Worm (Caenorhabditis elegans): Measurements from ENCODE around the gene tag-278.

The tag-278 gene

ce11 chrX:3650100-3650809, 38.8 kb downstream of the tag-278 start, which contains the start of the genes sax-1 and R11G1.2 (continued):
- no peak for TF ChIP-seq ceh-90 (tag; optimal IDR thresholded peaks at IDR 0.05)
- no peak for TF ChIP-seq grh-1 (GFP tag; IDR thresholded peaks at IDR 0.05)
- no peak for TF ChIP-seq Y116A8C.19 (tag; optimal IDR thresholded peaks at IDR 0.05; ENCODE audit: borderline replicate concordance)
- no peak for TF ChIP-seq pqm-1 (tag; optimal IDR thresholded peaks at IDR 0.05)
- no peak for TF ChIP-seq nhr-84 (tag; optimal IDR thresholded peaks at IDR 0.05)
- TF ChIP-seq hpl-2 (GFP tag; optimal IDR thresholded peaks at IDR 0.05), result no peak
- TF ChIP-seq nhr-85 (tag), result peak; percentile 75
- peak; percentile 67 for TF ChIP-seq nhr-47 (tag; optimal IDR thresholded peaks at IDR 0.05)
- no peak for TF ChIP-seq fos-1 (tag; optimal IDR thresholded peaks at IDR 0.05)
- TF ChIP-seq rnt-1 (tag; optimal IDR thresholded peaks at IDR 0.05), result peak; percentile 52
- peak; percentile 43 for TF ChIP-seq nhr-90 (tag; optimal IDR thresholded peaks at IDR 0.05; ENCODE audit: poor library complexity)
- TF ChIP-seq unc-86 (tag; optimal IDR thresholded peaks at IDR 0.05), result peak; percentile 30
- TF ChIP-seq efl-3 (GFP tag; optimal IDR thresholded peaks at IDR 0.05), result no peak
- TF ChIP-seq nhr-28 (tag; optimal IDR thresholded peaks at IDR 0.05), result no peak

DNA sequence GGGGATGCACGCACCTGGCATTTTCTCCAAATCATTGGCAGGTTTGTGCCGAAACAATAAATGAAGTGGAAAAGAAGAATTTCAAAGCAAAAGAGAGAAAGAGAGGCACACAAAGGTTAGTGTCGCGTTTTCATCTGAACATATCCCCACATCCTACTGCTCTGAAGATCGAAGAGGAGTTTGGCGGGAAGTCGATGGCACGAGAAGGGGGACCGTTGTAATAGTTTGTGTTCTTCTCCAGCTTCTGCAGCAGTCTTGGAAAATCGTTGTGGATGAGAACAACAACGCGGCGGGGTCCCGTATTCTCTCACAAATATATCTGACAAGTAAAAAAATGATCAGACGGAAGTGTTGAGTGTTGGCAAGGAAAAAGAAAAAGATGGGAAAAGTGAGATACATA, 43.1 kb downstream of the tag-278 start:
- TF ChIP-seq mdl-1 (tag; optimal IDR thresholded peaks at IDR 0.05) (no peak), nhr-47 (tag; optimal IDR thresholded peaks at IDR 0.05) (no peak), lin-39 (tag; optimal IDR thresholded peaks at IDR 0.05) (no peak), nhr-11 (tag; optimal IDR thresholded peaks at IDR 0.05) (no peak), rnt-1 (tag; optimal IDR thresholded peaks at IDR 0.05) (peak; percentile 40), F16B12.6 (tag; optimal IDR thresholded peaks at IDR 0.05) (no peak), nhr-71 (tag; optimal IDR thresholded peaks at IDR 0.05) (peak; percentile 32), nhr-85 (tag) (no peak), fkh-8 (tag; optimal IDR thresholded peaks at IDR 0.05) (no peak), pag-3 (tag; optimal IDR thresholded peaks at IDR 0.05; ENCODE audit: borderline replicate concordance, insufficient read depth) (peak; percentile 85), lin-14 (GFP tag; optimal IDR thresholded peaks at IDR 0.05) (peak; percentile 77), ama-1 (optimal IDR thresholded peaks at IDR 0.05) (no peak), ces-1 (GFP tag; optimal IDR thresholded peaks at IDR 0.05) (no peak), fkh-4 (tag; optimal IDR thresholded peaks at IDR 0.05; ENCODE audit: borderline replicate concordance) (no peak)

- no peak for TF ChIP-seq lin-15B (tag; optimal IDR thresholded peaks at IDR 0.05)
- no peak for TF ChIP-seq jun-1 (tag; optimal IDR thresholded peaks at IDR 0.05)
- TF ChIP-seq elt-2 (tag; optimal IDR thresholded peaks at IDR 0.05), result no peak
- no peak for TF ChIP-seq F16B12.6 (tag; optimal IDR thresholded peaks at IDR 0.05)
- no peak for TF ChIP-seq aha-1 (tag; optimal IDR thresholded peaks at IDR 0.05)
- no peak for TF ChIP-seq unc-130 (tag; optimal IDR thresholded peaks at IDR 0.05)
- no peak for TF ChIP-seq aly-2 (tag; optimal IDR thresholded peaks at IDR 0.05)
- TF ChIP-seq ceh-8 (GFP tag; optimal IDR thresholded peaks at IDR 0.05), result no peak
- no peak for TF ChIP-seq nhr-77 (tag; optimal IDR thresholded peaks at IDR 0.05)
- TF ChIP-seq rnt-1 (tag; optimal IDR thresholded peaks at IDR 0.05), result no peak
- TF ChIP-seq nhr-12 (tag; optimal IDR thresholded peaks at IDR 0.05), result no peak
- TF ChIP-seq lsy-2 (tag; optimal IDR thresholded peaks at IDR 0.05), result no peak
These were observed 44.2 kb downstream of the tag-278 start, which contains the start of gene tmem-24 for ce11 chrX:3644796-3645195. tmem-24 (minus strand) TSS chrX:3644896.

DNA sequence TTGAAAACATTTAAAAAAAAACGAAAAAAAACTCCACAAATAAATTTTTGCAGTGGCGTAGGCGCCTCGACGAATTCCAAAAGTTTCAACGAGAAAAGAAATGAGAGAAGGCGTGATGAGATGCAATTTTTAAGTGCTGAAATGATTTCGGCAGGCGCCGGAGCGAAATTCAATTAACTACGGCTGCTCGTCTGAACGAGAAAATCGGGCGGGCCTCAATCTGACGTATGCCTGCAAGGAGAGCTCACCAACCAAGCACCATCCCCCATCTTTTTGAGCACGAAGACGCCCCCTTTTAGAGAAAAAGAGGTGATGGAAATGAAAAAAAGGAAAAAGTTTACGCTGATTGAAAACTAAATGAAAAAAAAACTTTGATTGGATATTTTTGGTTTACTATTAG, 54.2 kb downstream of the tag-278 start:
- TF ChIP-seq lin-14 (GFP tag; optimal IDR thresholded peaks at IDR 0.05) (peak; percentile 52), efl-1 (optimal IDR thresholded peaks at IDR 0.05) (no peak), efl-1 (GFP tag; optimal IDR thresholded peaks at IDR 0.05 in 1 of 2) (peak in 1 of 2 experiments; percentile 42), lir-3 (tag; optimal IDR thresholded peaks at IDR 0.05; ENCODE audit: poor library complexity) (no peak), skn-1 (tag; optimal IDR thresholded peaks at IDR 0.05) (no peak), ceh-63 (GFP tag; optimal IDR thresholded peaks at IDR 0.05) (no peak), fkh-4 (tag; optimal IDR thresholded peaks at IDR 0.05; ENCODE audit: borderline replicate concordance) (no peak)

All from whole organism, L1 larva.